Worm (Caenorhabditis elegans) whole organism, L2 larva: ENCODE data around the gene smi-1.

Experiments used
- C34F6.9 ChIP-seq: fragments of 150-350 bp; optimal IDR thresholded peaks from 2 replicates; lab custom pipeline; 2014; ENCODE audit warnings: missing biosample characterization, missing genetic modification characterization
- F13H6.1 ChIP-seq: sonication (generic microtip); optimal IDR thresholded peaks from 2 replicates; lab custom pipeline; 2016; ENCODE audit warnings: missing genetic modification characterization, missing compliant biosample characterization
- R02D3.7 ChIP-seq: fragments of 150-350 bp; optimal IDR thresholded peaks from 2 replicates; lab custom pipeline; 2014; ENCODE audit warnings: missing biosample characterization, missing genetic modification characterization
- Y55F3AM.14 ChIP-seq: fragments of 200-800 bp; sonication (Bioruptor generic); optimal IDR thresholded peaks from 2 replicates; lab custom pipeline; 2018; ENCODE audit warnings: mild to moderate bottlenecking, missing genetic modification characterization, missing compliant biosample characterization
- ZK546.5 ChIP-seq: sonication (generic microtip); optimal IDR thresholded peaks from 2 replicates; lab custom pipeline; 2017; ENCODE audit warnings: missing biosample characterization, missing genetic modification characterization
- alr-1 ChIP-seq: fragments of 150-350 bp; optimal IDR thresholded peaks from 2 replicates; lab custom pipeline; 2014; ENCODE audit warnings: missing biosample characterization, missing genetic modification characterization
- aly-2 ChIP-seq: fragments of 150-350 bp; optimal IDR thresholded peaks from 2 replicates; lab custom pipeline; 2014; ENCODE audit warnings: missing biosample characterization, missing genetic modification characterization
- ama-1 ChIP-seq: fragments of 150-350 bp; optimal IDR thresholded peaks from 2 replicates; lab custom pipeline; 2018; ENCODE audit warnings: inconsistent platforms
- blmp-1 ChIP-seq: sonication (generic microtip); optimal IDR thresholded peaks from 2 replicates; lab custom pipeline; 2017; ENCODE audit warnings: missing genetic modification characterization, mild to moderate bottlenecking, missing compliant biosample characterization, antibody characterized with exemption, moderate library complexity; ENCODE audit not compliant: insufficient read depth
- ceh-16 ChIP-seq: fragments of 150-350 bp; optimal IDR thresholded peaks from 2 replicates; lab custom pipeline; 2014; ENCODE audit warnings: missing biosample characterization, missing genetic modification characterization
- ceh-82 ChIP-seq: fragments of 150-350 bp; optimal IDR thresholded peaks from 2 replicates; lab custom pipeline; 2014; ENCODE audit warnings: missing biosample characterization, missing genetic modification characterization
- crh-2 ChIP-seq: sonication (generic microtip); optimal IDR thresholded peaks from 2 replicates; lab custom pipeline; 2017; ENCODE audit warnings: missing biosample characterization, missing genetic modification characterization
- dmd-4 ChIP-seq: sonication (generic microtip); optimal IDR thresholded peaks from 2 replicates; lab custom pipeline; 2017; ENCODE audit warnings: missing biosample characterization, missing genetic modification characterization
- egl-27 ChIP-seq: sonication (generic microtip); optimal IDR thresholded peaks from 3 replicates; lab custom pipeline; 2017; ENCODE audit warnings: missing biosample characterization, missing genetic modification reagents, missing genetic modification characterization
- elt-1 ChIP-seq: fragments of 150-350 bp; optimal IDR thresholded peaks from 2 replicates; lab custom pipeline; 2014; ENCODE audit warnings: missing biosample characterization, missing genetic modification characterization
- elt-3 ChIP-seq: sonication (generic microtip); optimal IDR thresholded peaks from 2 replicates; lab custom pipeline; 2017; ENCODE audit warnings: missing biosample characterization, missing genetic modification characterization
- fos-1 ChIP-seq: fragments of 150-350 bp; optimal IDR thresholded peaks from 2 replicates; lab custom pipeline; 2014; ENCODE audit warnings: missing biosample characterization, missing genetic modification characterization
- gmeb-1 ChIP-seq: fragments of 150-350 bp; optimal IDR thresholded peaks from 2 replicates; lab custom pipeline; 2014; ENCODE audit warnings: missing biosample characterization, missing genetic modification characterization
- lin-11 ChIP-seq: fragments of 150-350 bp; sonication (generic microtip); optimal IDR thresholded peaks from 2 replicates; lab custom pipeline; 2014; ENCODE audit warnings: missing biosample characterization, missing genetic modification characterization, inconsistent platforms, mixed read lengths
- lin-13 ChIP-seq: fragments of 150-350 bp; optimal IDR thresholded peaks from 2 replicates; lab custom pipeline; 2014; ENCODE audit warnings: missing biosample characterization, missing genetic modification reagents, missing genetic modification characterization
- lin-39 ChIP-seq: fragments of 150-350 bp; optimal IDR thresholded peaks from 2 replicates; lab custom pipeline; 2014; ENCODE audit warnings: missing biosample characterization, missing genetic modification reagents, missing genetic modification characterization
- lsy-2 ChIP-seq, 2 experiments: fragments of 150-350 bp in 1 of 2; sonication (generic microtip) in 1 of 2; optimal IDR thresholded peaks; 2 replicates each; lab custom pipeline; 2014 to 2017; ENCODE audit warnings: missing biosample characterization in 2 of 2, missing genetic modification characterization in 2 of 2
- mab-5 ChIP-seq: fragments of 150-350 bp; optimal IDR thresholded peaks from 2 replicates; lab custom pipeline; 2014; ENCODE audit warnings: missing biosample characterization, missing genetic modification characterization
- mbf-1 ChIP-seq: sonication (generic microtip); optimal IDR thresholded peaks from 2 replicates; lab custom pipeline; 2017; ENCODE audit warnings: missing biosample characterization, missing genetic modification characterization
- mdl-1 ChIP-seq, 2 experiments: fragments of 150-350 bp in 1 of 2; sonication (generic microtip) in 1 of 2; optimal IDR thresholded peaks; 2 replicates each; lab custom pipeline; 2017; ENCODE audit warnings: missing biosample characterization in 2 of 2, missing genetic modification characterization in 2 of 2
- nhr-10 ChIP-seq: sonication (generic microtip); optimal IDR thresholded peaks from 2 replicates; lab custom pipeline; 2017; ENCODE audit warnings: missing biosample characterization, missing genetic modification characterization
- nhr-11 ChIP-seq: fragments of 150-350 bp; optimal IDR thresholded peaks from 2 replicates; lab custom pipeline; 2014; ENCODE audit warnings: missing biosample characterization, missing genetic modification characterization
- nhr-12 ChIP-seq: fragments of 150-350 bp; optimal IDR thresholded peaks from 2 replicates; lab custom pipeline; 2014; ENCODE audit warnings: missing biosample characterization, missing genetic modification characterization
- nhr-129 ChIP-seq: fragments of 150-350 bp; optimal IDR thresholded peaks from 2 replicates; lab custom pipeline; 2014; ENCODE audit warnings: missing biosample characterization, missing genetic modification characterization
- nhr-21 ChIP-seq: fragments of 150-350 bp; optimal IDR thresholded peaks from 2 replicates; lab custom pipeline; 2014; ENCODE audit warnings: missing biosample characterization, missing genetic modification characterization
- nhr-23 ChIP-seq: fragments of 150-350 bp; optimal IDR thresholded peaks from 2 replicates; lab custom pipeline; 2014; ENCODE audit warnings: missing biosample characterization, missing genetic modification reagents, missing genetic modification characterization
- nhr-237 ChIP-seq: fragments of 150-350 bp; optimal IDR thresholded peaks from 2 replicates; lab custom pipeline; 2014; ENCODE audit warnings: missing biosample characterization, missing genetic modification characterization
- nhr-25 ChIP-seq: fragments of 150-350 bp; sonication (generic microtip); optimal IDR thresholded peaks from 3 replicates; lab custom pipeline; 2014; ENCODE audit warnings: missing biosample characterization, missing genetic modification characterization
- nhr-6 ChIP-seq: fragments of 150-350 bp; optimal IDR thresholded peaks from 2 replicates; lab custom pipeline; 2014; ENCODE audit warnings: missing biosample characterization, missing genetic modification characterization
- nhr-77 ChIP-seq: fragments of 150-350 bp; optimal IDR thresholded peaks from 2 replicates; lab custom pipeline; 2014; ENCODE audit warnings: missing biosample characterization, missing genetic modification characterization
- peb-1 ChIP-seq: fragments of 150-350 bp; optimal IDR thresholded peaks from 2 replicates; lab custom pipeline; 2014; ENCODE audit warnings: missing biosample characterization, missing genetic modification characterization
- sem-4 ChIP-seq: fragments of 150-350 bp; optimal IDR thresholded peaks from 2 replicates; lab custom pipeline; 2014; ENCODE audit warnings: missing biosample characterization, missing genetic modification reagents, missing genetic modification characterization
- skn-1 ChIP-seq: sonication (generic microtip); optimal IDR thresholded peaks from 2 replicates; lab custom pipeline; 2017; ENCODE audit warnings: missing biosample characterization, missing genetic modification characterization
- sma-3 ChIP-seq: sonication (generic microtip); optimal IDR thresholded peaks from 2 replicates; lab custom pipeline; 2016; ENCODE audit warnings: missing genetic modification reagents, missing genetic modification characterization, missing compliant biosample characterization
- sma-9 ChIP-seq, 2 experiments: fragments of 150-350 bp in 1 of 2; sonication (generic microtip) in 1 of 2; optimal IDR thresholded peaks; 2 replicates each; lab custom pipeline; 2014 to 2016; ENCODE audit warnings: missing genetic modification characterization in 2 of 2, mild to moderate bottlenecking in 1 of 2, missing biosample characterization in 1 of 2, missing compliant biosample characterization in 1 of 2, missing genetic modification reagents in 1 of 2, moderate library complexity in 1 of 2
- snpc-4 ChIP-seq: fragments of 150-350 bp; optimal IDR thresholded peaks from 2 replicates; lab custom pipeline; 2014; ENCODE audit warnings: missing biosample characterization, missing genetic modification characterization
- unc-39 ChIP-seq: fragments of 150-350 bp; optimal IDR thresholded peaks from 2 replicates; lab custom pipeline; 2014; ENCODE audit warnings: missing biosample characterization, missing genetic modification characterization
- unc-55 ChIP-seq: fragments of 150-350 bp; sonication (generic microtip); optimal IDR thresholded peaks from 3 replicates; lab custom pipeline; 2014; ENCODE audit warnings: missing biosample characterization, missing genetic modification reagents, missing genetic modification characterization
- unc-62 ChIP-seq: fragments of 150-350 bp; optimal IDR thresholded peaks from 2 replicates; lab custom pipeline; 2014; ENCODE audit warnings: missing biosample characterization, missing genetic modification reagents, missing genetic modification characterization
- zag-1 ChIP-seq: fragments of 150-350 bp; optimal IDR thresholded peaks from 2 replicates; lab custom pipeline; 2014; ENCODE audit warnings: missing biosample characterization, missing genetic modification characterization
- ztf-1 ChIP-seq: fragments of 200-800 bp; sonication (Bioruptor generic); conservative IDR thresholded peaks from 2 replicates; pipeline ENCODE4 v1.3.6; 2022; ENCODE audit warnings: missing genetic modification characterization, missing compliant biosample characterization
- ztf-11 ChIP-seq: sonication (generic microtip); optimal IDR thresholded peaks from 2 replicates; lab custom pipeline; 2017; ENCODE audit warnings: missing biosample characterization, missing genetic modification characterization
- ztf-4 ChIP-seq: fragments of 150-350 bp; optimal IDR thresholded peaks from 2 replicates; lab custom pipeline; 2014; ENCODE audit warnings: missing biosample characterization, missing genetic modification characterization

smi-1 gene

ce11 chrIII:1921136-1921680, 43.0 kb downstream of the smi-1 start:
- TF ChIP-seq ceh-82 (tag; lab: Kevin White, UChicago), result peak; percentile 57
- TF ChIP-seq ztf-4 (tag; lab: Kevin White, UChicago), result peak; percentile 77
- peak; percentile 98 for TF ChIP-seq nhr-21
- TF ChIP-seq R02D3.7, result peak; percentile 31
- TF ChIP-seq nhr-12 (tag; lab: Kevin White, UChicago), result no peak
- peak; percentile 100 for TF ChIP-seq F13H6.1 (tag; lab: Kevin White, UChicago)
- peak; percentile 1 for TF ChIP-seq mbf-1 (tag; lab: Kevin White, UChicago)
- TF ChIP-seq sma-9 (GFP tag; optimal IDR thresholded peaks at IDR 0.05; lab: Kevin White, UChicago), result peak; percentile 100
- TF ChIP-seq sma-9 (tag; optimal IDR thresholded peaks at IDR 0.05; lab: Kevin White, UChicago), result peak; percentile 98
- TF ChIP-seq nhr-237 (tag; lab: Kevin White, UChicago), result peak; percentile 74
- peak; percentile 80 for TF ChIP-seq gmeb-1
- TF ChIP-seq snpc-4, result peak; percentile 86
- peak; percentile 13 for TF ChIP-seq elt-1
- peak; percentile 94 for TF ChIP-seq sem-4 (tag; lab: Kevin White, UChicago)
- TF ChIP-seq nhr-23 (tag; lab: Kevin White, UChicago), result no peak
- TF ChIP-seq unc-62 (GFP tag; lab: Kevin White, UChicago), result peak; percentile 48
- TF ChIP-seq egl-27 (tag; lab: Kevin White, UChicago), result peak; percentile 100
- no peak for TF ChIP-seq peb-1 (tag; lab: Kevin White, UChicago)
- no peak for TF ChIP-seq nhr-77 (tag; lab: Kevin White, UChicago)
- TF ChIP-seq unc-55, result peak; percentile 92
- no peak for TF ChIP-seq aly-2 (tag; lab: Kevin White, UChicago)
- TF ChIP-seq skn-1 (tag; lab: Kevin White, UChicago), result no peak
- TF ChIP-seq mdl-1 (tag; optimal IDR thresholded peaks at IDR 0.05; lab: Kevin White, UChicago), result peak; percentile 96
- no peak for TF ChIP-seq dmd-4 (tag; lab: Kevin White, UChicago)
- peak; percentile 83 for TF ChIP-seq lin-13 (GFP tag; lab: Kevin White, UChicago)
- TF ChIP-seq lsy-2 (tag; optimal IDR thresholded peaks at IDR 0.05; lab: Kevin White, UChicago), result peak; percentile 71 to 92
- TF ChIP-seq alr-1 (tag; lab: Kevin White, UChicago), result no peak
- no peak for TF ChIP-seq ZK546.5 (tag; lab: Kevin White, UChicago)
- TF ChIP-seq crh-2 (tag; lab: Kevin White, UChicago), result peak; percentile 93
- no peak for TF ChIP-seq lin-39 (tag; lab: Kevin White, UChicago)
- peak; percentile 86 for TF ChIP-seq nhr-6 (tag; lab: Kevin White, UChicago)
- TF ChIP-seq ama-1 (lab: Kevin White, UChicago), result peak; percentile 62
- peak; percentile 98 for TF ChIP-seq sma-3 (GFP tag; lab: Kevin White, UChicago)
- TF ChIP-seq fos-1 (tag; lab: Kevin White, UChicago), result peak; percentile 82
- peak; percentile 84 for TF ChIP-seq lin-11
- 0 out of 2 replicates have a peak, but pooled peaks have one; percentile 90 for TF ChIP-seq ztf-1
- TF ChIP-seq nhr-10 (tag; lab: Kevin White, UChicago), result peak; percentile 73
- peak; percentile 85 for TF ChIP-seq zag-1 (tag; lab: Kevin White, UChicago)
- no peak for TF ChIP-seq nhr-11
- no peak for TF ChIP-seq unc-39
- peak; percentile 97 for TF ChIP-seq nhr-25
- TF ChIP-seq ztf-11 (tag; lab: Kevin White, UChicago), result peak; percentile 36
- TF ChIP-seq nhr-129 (tag; lab: Kevin White, UChicago), result peak; percentile 88
- peak; percentile 85 for TF ChIP-seq C34F6.9 (tag; lab: Kevin White, UChicago)
- peak; percentile 85 for TF ChIP-seq ceh-16 (tag; lab: Kevin White, UChicago)
- TF ChIP-seq mab-5 (tag; lab: Kevin White, UChicago), result peak; percentile 95
- peak; percentile 81 for TF ChIP-seq blmp-1
- no peak for TF ChIP-seq elt-3 (tag; lab: Kevin White, UChicago)
- peak; percentile 99 for TF ChIP-seq Y55F3AM.14
